Fruit fly (Drosophila melanogaster) Kc167 (cell line): ENCODE measurements around the gene RhoGAP19D.
"Not testable (repeated sequence)": the region's sequence is repeated elsewhere in the genome, so short reads cannot be mapped to it uniquely, and the experiment has no call there.

Experiments
- Myc ChIP-seq: fragments of >200 bp; optimal IDR thresholded peaks from 2 replicates; lab custom pipeline; 2017; ENCODE audit warnings: missing external identifiers
- Sin3A ChIP-seq: fragments of >200 bp; optimal IDR thresholded peaks from 2 replicates; lab custom pipeline; 2018; ENCODE audit warnings: missing external identifiers
- h ChIP-seq: fragments of >200 bp; optimal IDR thresholded peaks from 3 replicates; lab custom pipeline; 2018; ENCODE audit warnings: missing external identifiers
- insv ChIP-seq: fragments of >200 bp; optimal IDR thresholded peaks from 3 replicates; lab custom pipeline; 2018; ENCODE audit warnings: missing external identifiers
- psq ChIP-seq: fragments of >200 bp; optimal IDR thresholded peaks from 2 replicates; lab custom pipeline; 2017; ENCODE audit warnings: missing external identifiers
- ttk ChIP-seq: sonication (Bioruptor generic); optimal IDR thresholded peaks from 2 replicates; lab custom pipeline; 2017; ENCODE audit warnings: missing external identifiers

Gene RhoGAP19D

DNA sequence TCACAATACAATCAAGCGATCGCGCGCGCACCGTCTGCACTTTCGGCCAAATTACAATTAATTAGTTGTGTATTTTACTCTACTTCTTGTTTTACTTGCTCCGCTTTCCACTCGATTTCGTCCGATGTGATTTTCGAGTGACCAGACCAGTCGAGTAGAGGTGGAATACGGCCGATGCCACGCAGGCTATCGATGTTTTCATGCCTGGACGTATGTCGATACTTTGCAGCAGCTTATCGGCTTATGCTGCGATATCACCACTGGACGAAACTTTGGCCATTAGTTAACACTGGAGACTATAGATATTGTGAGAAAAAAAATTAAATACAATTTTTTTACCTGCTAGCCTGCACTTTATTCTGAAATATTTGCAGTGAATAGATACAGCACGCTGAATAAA lies at the start of gene RhoGAP19D:
TSS of gene RhoGAP19D (minus strand) at position 155 of the 400 bp plus-strand sequence.
- no peak for TF ChIP-seq psq
- TF ChIP-seq Myc (lab: Kevin White, UChicago), result no peak
- TF ChIP-seq Sin3A (lab: Kevin White, UChicago), result no peak
- no peak for TF ChIP-seq insv (lab: Kevin White, UChicago)
- TF ChIP-seq h (lab: Kevin White, UChicago), result no peak

DNA sequence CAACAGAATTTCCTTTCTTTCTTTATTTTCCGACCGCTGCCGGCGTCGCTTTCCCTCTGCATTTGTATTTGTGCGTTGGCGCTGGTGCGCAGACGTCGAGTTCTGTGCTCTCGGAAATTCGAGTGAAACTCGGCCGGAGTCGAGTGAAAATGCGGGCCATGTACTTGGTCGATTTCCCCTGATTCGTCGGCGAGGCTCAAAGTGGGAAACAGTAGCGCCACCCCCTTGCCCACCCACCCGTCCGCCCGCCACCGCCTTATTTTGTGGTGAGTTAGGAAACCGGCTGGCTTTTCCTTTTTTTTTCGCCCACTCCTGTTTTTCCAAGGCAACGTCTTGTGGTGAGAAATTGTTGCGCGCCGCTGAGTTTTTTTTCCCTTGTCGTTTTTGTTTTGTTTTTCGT lies 49.1 kb upstream of the RhoGAP19D start:
- TF ChIP-seq Myc (lab: Kevin White, UChicago) (no peak), psq (no peak), insv (lab: Kevin White, UChicago) (no peak), h (lab: Kevin White, UChicago) (no peak), Sin3A (lab: Kevin White, UChicago) (no peak), ttk (lab: Kevin White, UChicago) (no peak)

DNA sequence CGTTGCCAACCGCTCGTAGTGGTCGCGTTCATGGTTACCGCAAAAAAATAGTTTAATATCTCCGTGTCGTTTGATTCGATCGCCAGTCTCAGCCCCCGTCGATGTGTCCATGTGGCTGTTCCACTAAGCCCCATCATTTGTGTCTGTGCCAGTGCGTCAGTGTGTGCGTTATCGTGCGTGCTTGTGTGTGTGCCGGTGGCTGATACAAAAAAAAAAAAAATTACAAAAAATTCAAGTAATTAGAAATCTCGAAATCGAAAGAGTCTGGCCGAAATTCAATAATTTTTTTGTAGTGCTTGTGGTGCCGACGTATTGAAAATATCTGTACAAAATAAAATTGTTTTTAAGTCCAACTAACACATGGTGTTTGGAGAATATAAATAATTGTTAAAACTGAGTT lies 27.7 kb upstream of the RhoGAP19D start, which contains the start of gene RunxB:
TSS of gene RunxB (plus strand) at position 301 of the 400 bp plus-strand sequence.
- TF ChIP-seq ttk (lab: Kevin White, UChicago) (no peak), Myc (lab: Kevin White, UChicago) (no peak), Sin3A (lab: Kevin White, UChicago) (no peak), psq (no peak), insv (lab: Kevin White, UChicago) (no peak), h (lab: Kevin White, UChicago) (no peak)

DNA sequence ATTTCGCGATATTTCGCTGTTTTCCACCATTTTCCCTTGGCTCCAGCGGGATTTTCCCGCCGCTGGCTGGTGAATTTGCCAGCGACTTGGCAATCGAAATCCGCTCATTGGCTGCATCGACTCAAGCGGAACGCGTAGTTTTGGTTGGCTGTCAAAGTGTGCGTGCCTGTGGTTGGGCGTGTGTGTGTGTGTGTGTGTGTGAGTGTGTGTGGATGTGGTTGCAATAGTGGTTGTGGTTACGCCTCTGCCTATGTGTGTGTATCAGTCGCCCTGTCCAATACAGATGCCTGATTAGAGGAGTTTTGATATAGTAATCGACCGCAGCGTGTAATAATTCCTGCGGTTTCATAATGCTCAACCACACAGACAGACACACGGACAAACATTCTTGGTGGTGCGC lies 25.6 kb upstream of the RhoGAP19D start:
- TF ChIP-seq h (lab: Kevin White, UChicago) (no peak), insv (lab: Kevin White, UChicago) (no peak), psq (no peak), Myc (lab: Kevin White, UChicago) (no peak), ttk (lab: Kevin White, UChicago) (no peak), Sin3A (lab: Kevin White, UChicago) (no peak)

DNA sequence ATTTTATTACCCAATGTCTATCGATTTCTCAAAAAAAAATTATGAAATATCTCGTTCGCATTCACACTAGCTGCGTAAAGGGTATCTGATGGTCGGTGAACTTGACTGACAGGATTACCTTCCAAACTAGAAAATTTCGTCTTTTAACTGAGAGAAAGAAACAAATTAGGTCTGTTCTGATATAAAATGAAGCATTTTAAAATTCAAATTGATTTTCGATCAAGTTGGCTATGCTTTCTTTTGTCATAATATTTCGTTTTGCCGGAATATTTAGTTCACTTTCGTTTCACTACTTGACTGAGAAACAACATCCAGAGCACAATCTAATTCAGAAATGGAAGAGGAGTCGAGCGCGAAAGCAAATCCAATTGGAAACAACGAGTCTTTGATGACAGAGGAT lies 16.8 kb upstream of the RhoGAP19D start, which contains the start of gene CG42579:
TSS of gene CG42579 (plus strand) at position 301 of the 400 bp plus-strand sequence.
- not testable (repeated sequence) for TF ChIP-seq Sin3A, h, ttk (lab: Kevin White, UChicago)

DNA sequence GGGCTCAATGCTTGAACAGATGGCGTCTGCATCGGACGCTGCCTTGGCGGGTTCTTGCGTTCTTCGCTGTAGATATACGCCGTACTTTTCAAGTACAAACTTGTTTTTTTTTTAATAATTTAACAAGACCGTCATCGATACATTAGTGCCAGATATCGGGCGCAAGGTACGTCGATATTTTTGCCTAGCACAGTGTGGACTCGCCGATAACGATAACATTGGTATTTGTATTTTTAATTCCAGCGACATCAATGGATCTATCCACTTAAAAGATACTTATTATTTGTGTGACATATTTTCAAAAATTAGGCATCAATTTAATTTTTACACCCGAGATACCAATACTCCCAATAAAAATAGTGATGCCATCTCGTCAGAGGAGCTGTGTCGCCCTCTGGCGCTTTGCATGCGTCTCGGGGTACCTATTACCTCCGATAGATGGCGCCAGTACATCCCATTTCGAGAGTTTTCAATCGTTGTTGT lies 14.3 kb upstream of the RhoGAP19D start, which contains the start of gene Tak1:
TSS of gene Tak1 (minus strand) at position 175 of the 483 bp plus-strand sequence.
- TF ChIP-seq Sin3A (lab: Kevin White, UChicago) (no peak), ttk (lab: Kevin White, UChicago) (no peak), h (lab: Kevin White, UChicago) (no peak), psq (no peak), insv (lab: Kevin White, UChicago) (no peak)

DNA sequence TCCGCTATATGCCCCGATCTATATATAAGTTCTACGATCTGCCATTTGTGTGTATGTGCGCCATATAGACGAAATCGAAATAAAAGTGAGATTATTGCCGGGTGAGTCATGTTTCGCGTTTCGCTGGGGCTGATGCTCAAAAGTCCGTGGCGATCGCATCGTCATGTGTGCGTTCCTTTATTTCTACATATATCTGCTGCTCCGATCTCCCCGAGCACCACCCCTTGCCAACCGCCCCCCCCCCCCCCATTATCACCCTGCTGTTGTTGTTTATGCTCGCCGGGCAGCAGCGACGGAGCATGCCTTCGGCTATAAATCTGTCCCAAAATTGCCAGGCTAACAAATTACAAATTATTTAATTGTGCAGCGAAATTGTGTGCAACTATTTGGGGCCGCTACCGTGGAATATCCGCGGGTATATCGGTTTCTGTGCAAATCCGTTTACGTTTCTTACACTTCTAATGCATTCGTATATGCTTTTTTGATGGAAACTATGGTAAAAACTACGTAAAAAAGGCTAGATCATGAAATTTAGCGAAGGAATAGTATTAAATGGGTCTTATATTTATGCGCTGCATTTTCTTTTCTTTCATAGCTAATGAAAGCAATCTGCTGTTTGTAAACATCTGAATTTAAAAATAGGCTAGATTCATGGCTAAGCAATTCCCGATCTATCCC lies 9.3 kb upstream of the RhoGAP19D start:
- no peak for TF ChIP-seq insv (lab: Kevin White, UChicago)

DNA sequence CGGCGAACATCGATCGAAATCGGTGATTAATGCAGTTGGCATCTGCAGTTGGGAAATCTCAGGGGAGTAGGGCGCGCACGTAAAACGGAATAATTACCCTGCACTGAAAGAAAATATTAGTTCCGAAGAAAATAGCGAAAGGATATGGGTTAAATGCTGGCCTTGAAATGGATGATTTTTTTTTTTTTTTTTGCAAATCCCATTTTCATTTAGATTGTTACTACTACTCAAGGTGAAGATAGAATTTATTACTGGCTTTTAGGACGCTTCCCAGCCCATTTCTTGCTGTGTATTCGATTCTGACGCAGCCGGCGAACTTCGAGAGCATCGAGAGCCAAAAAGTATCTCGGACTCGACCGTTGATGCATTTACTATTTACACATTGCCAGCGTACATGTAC lies 8.6 kb upstream of the RhoGAP19D start:
- TF ChIP-seq psq, result no peak
- no peak for TF ChIP-seq Myc (lab: Kevin White, UChicago)
- TF ChIP-seq Sin3A (lab: Kevin White, UChicago), result no peak
- TF ChIP-seq ttk (lab: Kevin White, UChicago), result no peak
- TF ChIP-seq h (lab: Kevin White, UChicago), result no peak
- TF ChIP-seq insv (lab: Kevin White, UChicago), result no peak

DNA sequence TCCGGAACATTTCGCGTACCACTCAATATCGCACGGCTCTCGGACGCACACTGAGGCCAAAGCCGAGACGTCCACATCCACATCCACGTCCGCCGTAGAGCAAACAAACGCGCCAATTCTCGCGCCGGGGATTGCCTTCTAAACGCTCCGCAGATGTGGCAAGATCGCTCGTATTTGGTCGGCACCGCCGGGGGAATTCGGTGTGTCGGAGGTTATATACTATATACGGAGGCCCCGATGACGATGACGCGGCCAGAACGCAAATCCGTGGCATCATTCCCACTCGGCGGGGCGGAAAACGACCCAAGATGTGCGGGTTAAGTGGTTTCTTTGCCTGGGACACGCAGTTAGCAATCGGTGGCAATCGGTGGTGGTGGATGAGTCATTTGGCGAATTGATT lies 7.7 kb upstream of the RhoGAP19D start:
- TF ChIP-seq Myc (lab: Kevin White, UChicago) (no peak), Sin3A (lab: Kevin White, UChicago) (no peak), psq (no peak), ttk (lab: Kevin White, UChicago) (no peak), insv (lab: Kevin White, UChicago) (no peak), h (lab: Kevin White, UChicago) (no peak)

DNA sequence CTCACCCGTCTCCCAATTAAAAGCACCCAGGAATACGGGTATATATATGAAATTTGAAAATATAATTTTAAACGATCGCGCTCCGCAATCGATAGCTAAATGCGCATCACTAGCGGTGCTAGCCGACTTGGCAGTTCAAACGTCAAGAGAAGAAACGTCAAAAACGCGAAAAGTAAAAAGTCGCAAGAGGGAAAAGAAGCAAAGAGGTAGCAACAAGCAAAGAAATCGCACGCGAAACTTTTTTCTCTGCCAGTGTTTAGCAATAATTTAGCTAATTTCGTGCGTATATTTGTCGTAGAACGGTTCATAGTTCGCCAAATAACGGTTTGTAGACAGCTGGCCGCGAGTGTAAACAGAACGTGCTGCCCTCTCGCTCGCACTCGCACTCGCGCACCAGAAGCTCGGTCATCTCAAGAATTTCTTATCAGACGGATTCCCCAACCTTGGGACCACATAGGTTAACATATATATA lies 924 bp upstream of the RhoGAP19D start, which contains the start of gene CG1812:
TSS of gene CG1812 (plus strand) at position 163 of the 472 bp plus-strand sequence.
- TF ChIP-seq Myc (lab: Kevin White, UChicago) (no peak), ttk (lab: Kevin White, UChicago) (no peak), insv (lab: Kevin White, UChicago) (no peak), psq (no peak), h (lab: Kevin White, UChicago) (no peak), Sin3A (lab: Kevin White, UChicago) (no peak)

DNA sequence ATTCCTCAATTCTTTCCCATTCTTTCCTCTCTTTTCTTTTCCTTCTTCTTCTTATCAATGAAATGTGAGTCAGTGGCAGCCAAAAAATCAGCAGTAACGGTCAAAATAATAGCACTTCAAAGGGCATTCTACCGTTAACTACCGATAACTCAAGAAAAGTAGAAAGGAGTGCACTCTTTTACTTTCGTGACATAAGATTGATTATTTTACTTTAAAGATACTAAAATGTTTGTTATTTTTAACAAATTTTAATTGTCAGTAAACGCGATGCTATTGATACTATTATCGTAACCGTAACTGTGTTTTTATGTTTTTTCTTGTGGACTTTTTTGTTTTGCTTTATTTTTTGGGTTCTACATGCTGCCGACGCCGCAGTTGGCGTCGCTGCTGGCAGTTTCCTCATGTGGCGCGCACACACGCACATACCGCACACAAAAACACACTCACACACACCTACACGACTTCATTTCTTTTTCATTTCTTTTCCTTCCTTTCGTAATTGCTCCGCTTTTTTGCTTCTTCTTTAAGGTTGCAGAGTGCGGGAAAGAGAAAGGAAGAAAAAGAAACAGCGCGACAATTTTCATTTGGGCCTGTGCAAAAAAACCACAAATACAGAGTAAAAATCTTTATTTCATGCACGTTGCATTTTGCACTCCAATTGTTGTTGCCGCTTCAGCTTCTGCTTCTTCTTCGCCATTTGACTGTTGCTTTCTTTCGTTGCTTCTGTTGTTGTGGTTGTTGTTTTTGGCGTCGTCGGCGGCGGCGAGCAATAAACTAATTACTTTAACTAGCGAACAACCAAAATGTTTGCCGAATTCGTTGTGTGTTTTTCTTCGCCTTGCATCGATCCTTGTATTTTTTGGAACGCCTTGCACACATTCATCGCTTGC lies 714 bp downstream of the RhoGAP19D start:
- TF ChIP-seq psq (no peak), h (lab: Kevin White, UChicago) (no peak), Myc (lab: Kevin White, UChicago) (no peak), insv (lab: Kevin White, UChicago) (no peak), ttk (lab: Kevin White, UChicago) (no peak), Sin3A (lab: Kevin White, UChicago) (no peak)
